Worm (Caenorhabditis elegans) whole organism, L1 larva: ENCODE results near the gene T05B9.2.

Experiments used
- C34B4.2 ChIP-seq: sonication (generic microtip); optimal IDR thresholded peaks from 2 replicates; lab custom pipeline; 2017; ENCODE audit warnings: mild to moderate bottlenecking, missing genetic modification characterization, missing compliant biosample characterization
- aha-1 ChIP-seq: fragments of 150-350 bp; optimal IDR thresholded peaks from 2 replicates; lab custom pipeline; 2014; ENCODE audit warnings: missing biosample characterization, missing genetic modification characterization
- alr-1 ChIP-seq: fragments of 200-800 bp; sonication (Bioruptor generic); optimal IDR thresholded peaks from 2 replicates; lab custom pipeline; 2018; ENCODE audit warnings: borderline replicate concordance, mild to moderate bottlenecking, missing genetic modification characterization, missing compliant biosample characterization
- blmp-1 ChIP-seq: fragments of 150-350 bp; optimal IDR thresholded peaks from 2 replicates; lab custom pipeline; 2014; ENCODE audit warnings: missing biosample characterization, missing genetic modification characterization
- ceh-63 ChIP-seq: fragments of 200-800 bp; sonication (Bioruptor generic); optimal IDR thresholded peaks from 2 replicates; lab custom pipeline; 2018; ENCODE audit warnings: mild to moderate bottlenecking, missing genetic modification characterization, missing compliant biosample characterization
- ceh-8 ChIP-seq: fragments of 200-800 bp; sonication (Bioruptor generic); optimal IDR thresholded peaks from 2 replicates; lab custom pipeline; 2018; ENCODE audit warnings: mild to moderate bottlenecking, missing genetic modification characterization, moderate library complexity, missing compliant biosample characterization
- ceh-88 ChIP-seq: fragments of 200-800 bp; sonication (Bioruptor generic); IDR thresholded peaks from 2 replicates; pipeline ENCODE4 v1.3.6; 2022; ENCODE audit warnings: missing genetic modification characterization, missing compliant biosample characterization
- efl-3 ChIP-seq: fragments of 200-800 bp; sonication (Bioruptor generic); optimal IDR thresholded peaks from 2 replicates; lab custom pipeline; 2018; ENCODE audit warnings: mild to moderate bottlenecking, missing genetic modification characterization, missing compliant biosample characterization
- egl-13 ChIP-seq: sonication (generic microtip); optimal IDR thresholded peaks from 2 replicates; lab custom pipeline; 2016; ENCODE audit warnings: missing genotype, missing genetic modification reagents, missing genetic modification characterization, missing compliant biosample characterization
- egl-27 ChIP-seq, 2 experiments: fragments of 150-350 bp in 1 of 2; sonication (generic microtip); optimal IDR thresholded peaks; 3 replicates each; lab custom pipeline; 2017 to 2018; ENCODE audit warnings: missing biosample characterization in 2 of 2, missing genetic modification characterization in 2 of 2, missing genetic modification reagents in 2 of 2
- elt-3 ChIP-seq, 6 experiments: fragments of 150-350 bp in 1 of 6; sonication (generic microtip); optimal IDR thresholded peaks; 2 replicates each; lab custom pipeline; 2017 to 2018; ENCODE audit warnings: missing biosample characterization in 6 of 6, missing genetic modification characterization in 6 of 6, inconsistent platforms in 1 of 6
- fkh-10 ChIP-seq: sonication (generic microtip); optimal IDR thresholded peaks from 2 replicates; lab custom pipeline; 2017; ENCODE audit warnings: missing biosample characterization, missing genetic modification reagents, missing genetic modification characterization
- fkh-4 ChIP-seq: sonication (generic microtip); optimal IDR thresholded peaks from 2 replicates; lab custom pipeline; 2016; ENCODE audit warnings: missing compliant biosample characterization, missing genetic modification characterization, borderline replicate concordance
- hpl-2 ChIP-seq: fragments of 150-350 bp; optimal IDR thresholded peaks from 2 replicates; lab custom pipeline; 2014; ENCODE audit warnings: missing biosample characterization, missing genetic modification reagents, missing genetic modification characterization
- irx-1 ChIP-seq: sonication (generic microtip); optimal IDR thresholded peaks from 2 replicates; lab custom pipeline; 2016; ENCODE audit warnings: missing genetic modification characterization, missing compliant biosample characterization
- isw-1 ChIP-seq: fragments of 200-800 bp; sonication (Bioruptor generic); IDR thresholded peaks from 2 replicates; pipeline ENCODE4 v1.3.6; 2022; ENCODE audit warnings: missing genetic modification characterization, missing compliant biosample characterization
- jun-1 ChIP-seq: fragments of 150-350 bp; optimal IDR thresholded peaks from 2 replicates; lab custom pipeline; 2014; ENCODE audit warnings: missing biosample characterization, missing genetic modification reagents, missing genetic modification characterization
- lin-13 ChIP-seq: fragments of 150-350 bp; optimal IDR thresholded peaks from 2 replicates; lab custom pipeline; 2014; ENCODE audit warnings: missing biosample characterization, missing genetic modification reagents, missing genetic modification characterization
- lin-14 ChIP-seq: fragments of 200-800 bp; sonication (Bioruptor generic); optimal IDR thresholded peaks from 2 replicates; lab custom pipeline; 2018; ENCODE audit warnings: mild to moderate bottlenecking, missing genetic modification characterization, moderate library complexity, missing compliant biosample characterization
- lin-15B ChIP-seq: fragments of 150-350 bp; sonication (generic microtip); optimal IDR thresholded peaks from 3 replicates; lab custom pipeline; 2014; ENCODE audit warnings: missing biosample characterization, missing genetic modification characterization
- lin-35 ChIP-seq, 2 experiments: fragments of 150-350 bp; optimal IDR thresholded peaks; 2 replicates each; lab custom pipeline; 2014; ENCODE audit warnings: missing biosample characterization in 2 of 2, missing genetic modification characterization in 2 of 2, missing genetic modification reagents in 2 of 2
- lin-39 ChIP-seq: fragments of 150-350 bp; optimal IDR thresholded peaks from 2 replicates; lab custom pipeline; 2014; ENCODE audit warnings: missing biosample characterization, missing genetic modification reagents, missing genetic modification characterization
- lir-3 ChIP-seq: sonication (generic microtip); optimal IDR thresholded peaks from 2 replicates; lab custom pipeline; 2016; ENCODE audit warnings: mild to moderate bottlenecking, missing genetic modification characterization, moderate library complexity, missing compliant biosample characterization; ENCODE audit not compliant: poor library complexity
- lsy-2 ChIP-seq, 2 experiments: fragments of 150-350 bp; optimal IDR thresholded peaks; 2 replicates each; lab custom pipeline; 2014; ENCODE audit warnings: missing biosample characterization in 2 of 2, missing genetic modification characterization in 2 of 2
- mab-9 ChIP-seq: fragments of 200-800 bp; sonication (Bioruptor generic); IDR thresholded peaks from 2 replicates; pipeline ENCODE4 v1.3.6; 2022; ENCODE audit warnings: missing genetic modification reagents, missing genetic modification characterization, missing compliant biosample characterization
- mdl-1 ChIP-seq, 2 experiments: fragments of 150-350 bp; optimal IDR thresholded peaks; 2 replicates each; lab custom pipeline; 2014 to 2017; ENCODE audit warnings: missing biosample characterization in 2 of 2, missing genetic modification characterization in 2 of 2, inconsistent platforms in 1 of 2
- mef-2 ChIP-seq: fragments of 150-350 bp; optimal IDR thresholded peaks from 2 replicates; lab custom pipeline; 2014; ENCODE audit warnings: missing biosample characterization, missing genetic modification characterization
- mep-1 ChIP-seq: fragments of 150-350 bp; optimal IDR thresholded peaks from 2 replicates; lab custom pipeline; 2014; ENCODE audit warnings: missing biosample characterization, missing genetic modification characterization
- nhr-11 ChIP-seq: fragments of 150-350 bp; optimal IDR thresholded peaks from 2 replicates; lab custom pipeline; 2014; ENCODE audit warnings: missing biosample characterization, missing genetic modification characterization
- nhr-12 ChIP-seq: sonication (generic microtip); optimal IDR thresholded peaks from 2 replicates; lab custom pipeline; 2017; ENCODE audit warnings: missing biosample characterization, missing genetic modification characterization
- nhr-47 ChIP-seq: sonication (generic microtip); optimal IDR thresholded peaks from 2 replicates; lab custom pipeline; 2016; ENCODE audit warnings: mild to moderate bottlenecking, missing genetic modification characterization, moderate library complexity, missing compliant biosample characterization
- nhr-71 ChIP-seq: sonication (generic microtip); optimal IDR thresholded peaks from 2 replicates; lab custom pipeline; 2016; ENCODE audit warnings: mild to moderate bottlenecking, missing genetic modification characterization, moderate library complexity, missing compliant biosample characterization
- nhr-76 ChIP-seq: sonication (generic microtip); optimal IDR thresholded peaks from 2 replicates; lab custom pipeline; 2017; ENCODE audit warnings: missing biosample characterization, missing genetic modification characterization
- nhr-84 ChIP-seq: sonication (generic microtip); optimal IDR thresholded peaks from 2 replicates; lab custom pipeline; 2017; ENCODE audit warnings: missing biosample characterization, missing genetic modification characterization
- pag-3 ChIP-seq: sonication (generic microtip); optimal IDR thresholded peaks from 2 replicates; lab custom pipeline; 2017; ENCODE audit warnings: missing genetic modification characterization, mild to moderate bottlenecking, missing compliant biosample characterization, antibody characterized with exemption, borderline replicate concordance; ENCODE audit not compliant: insufficient read depth
- snu-23 ChIP-seq: sonication (generic microtip); optimal IDR thresholded peaks from 2 replicates; lab custom pipeline; 2016; ENCODE audit warnings: missing genetic modification characterization, missing compliant biosample characterization
- sup-37 ChIP-seq: fragments of 200-800 bp; sonication (Bioruptor generic); optimal IDR thresholded peaks from 2 replicates; lab custom pipeline; 2018; ENCODE audit warnings: mild to moderate bottlenecking, missing genetic modification characterization, missing compliant biosample characterization
- tbx-2 ChIP-seq: sonication (generic microtip); optimal IDR thresholded peaks from 2 replicates; lab custom pipeline; 2016; ENCODE audit warnings: missing genetic modification characterization, missing compliant biosample characterization
- tlp-1 ChIP-seq: fragments of 150-350 bp; optimal IDR thresholded peaks from 2 replicates; lab custom pipeline; 2014; ENCODE audit warnings: missing biosample characterization, missing genetic modification characterization
- unc-130 ChIP-seq: fragments of 150-350 bp; optimal IDR thresholded peaks from 2 replicates; lab custom pipeline; 2017; ENCODE audit warnings: missing biosample characterization, missing genetic modification characterization, inconsistent platforms
- unc-30 ChIP-seq: sonication (generic microtip); optimal IDR thresholded peaks from 2 replicates; lab custom pipeline; 2017; ENCODE audit warnings: missing biosample characterization, missing genetic modification characterization
- unc-86 ChIP-seq: sonication (generic microtip); optimal IDR thresholded peaks from 2 replicates; lab custom pipeline; 2016; ENCODE audit warnings: missing genetic modification characterization, missing compliant biosample characterization
- xbp-1 ChIP-seq: sonication (generic microtip); optimal IDR thresholded peaks from 2 replicates; lab custom pipeline; 2016; ENCODE audit warnings: missing genetic modification characterization, missing compliant biosample characterization
- zag-1 ChIP-seq: fragments of 150-350 bp; optimal IDR thresholded peaks from 2 replicates; lab custom pipeline; 2014; ENCODE audit warnings: missing biosample characterization, missing genetic modification characterization
- zip-4 ChIP-seq: fragments of 200-800 bp; sonication (Bioruptor generic); optimal IDR thresholded peaks from 2 replicates; lab custom pipeline; 2018; ENCODE audit warnings: mild to moderate bottlenecking, missing genetic modification characterization, moderate library complexity, missing compliant biosample characterization
- ztf-4 ChIP-seq: fragments of 150-350 bp; optimal IDR thresholded peaks from 2 replicates; lab custom pipeline; 2014; ENCODE audit warnings: missing biosample characterization, missing genetic modification characterization

Gene T05B9.2

ce11 chrII:11224045-11224481, 31.6 kb upstream of the T05B9.2 start (continued):
- TF ChIP-seq lin-35 (GFP tag; optimal IDR thresholded peaks at IDR 0.05; lab: Kevin White, UChicago) = peak; percentile 47 to 73
- no peak for TF ChIP-seq tlp-1
- TF ChIP-seq C34B4.2 (tag; lab: Kevin White, UChicago) = no peak
- peak; percentile 72 for TF ChIP-seq xbp-1
- TF ChIP-seq pag-3 (tag; lab: Kevin White, UChicago) = no peak
- peak; percentile 40 for TF ChIP-seq jun-1 (tag; lab: Kevin White, UChicago)
- no peak for TF ChIP-seq unc-30
- peak; percentile 88 for TF ChIP-seq nhr-71 (tag; lab: Kevin White, UChicago)
- TF ChIP-seq lin-13 (GFP tag; lab: Kevin White, UChicago) = peak; percentile 52
- TF ChIP-seq blmp-1 (tag; lab: Kevin White, UChicago) = no peak
- no peak for TF ChIP-seq alr-1 (tag; lab: Kevin White, UChicago)
- TF ChIP-seq elt-3 (tag; optimal IDR thresholded peaks at IDR 0.05; lab: Kevin White, UChicago) = peak in 4 of 6 experiments; percentile 9 to 82 (median 46)
- TF ChIP-seq snu-23 = peak; percentile 82
- TF ChIP-seq aha-1 (tag; lab: Kevin White, UChicago) = peak; percentile 11
- TF ChIP-seq fkh-4 (tag; lab: Kevin White, UChicago) = no peak
- TF ChIP-seq nhr-84 (tag; lab: Kevin White, UChicago) = no peak
- 0 out of 2 replicates have a peak, but pooled peaks have one; percentile 26 for TF ChIP-seq ceh-88 (GFP tag; lab: Robert Waterston, UW)
- peak; percentile 36 for TF ChIP-seq lin-15B
- TF ChIP-seq zip-4 (GFP tag; lab: Kevin White, UChicago) = peak; percentile 45
- TF ChIP-seq egl-13 (tag; lab: Kevin White, UChicago) = peak; percentile 47
- TF ChIP-seq lin-14 (GFP tag; lab: Kevin White, UChicago) = peak; percentile 81
- TF ChIP-seq mdl-1 (tag; optimal IDR thresholded peaks at IDR 0.05; lab: Kevin White, UChicago) = peak in 1 of 2 experiments; percentile 53
- no peak for TF ChIP-seq sup-37 (GFP tag; lab: Kevin White, UChicago)
- TF ChIP-seq ceh-63 = no peak
- peak; percentile 31; the same call in 1 of the 2 replicates for TF ChIP-seq isw-1
- peak in 1 of 2 experiments; percentile 74 for TF ChIP-seq lsy-2 (tag; optimal IDR thresholded peaks at IDR 0.05; lab: Kevin White, UChicago)
- peak; percentile 49 for TF ChIP-seq lin-39
- peak; percentile 22 for TF ChIP-seq unc-130 (tag; lab: Kevin White, UChicago)
- no peak for TF ChIP-seq lir-3 (tag; lab: Kevin White, UChicago)
- TF ChIP-seq ztf-4 (tag; lab: Kevin White, UChicago) = peak; percentile 16
- no peak for TF ChIP-seq mab-9 (GFP tag; lab: Robert Waterston, UW)
- peak; percentile 50 for TF ChIP-seq unc-86 (tag; lab: Kevin White, UChicago)
- TF ChIP-seq zag-1 (tag; lab: Kevin White, UChicago) = no peak
- no peak for TF ChIP-seq ceh-8
- peak; percentile 91 for TF ChIP-seq nhr-47 (tag; lab: Kevin White, UChicago)
- TF ChIP-seq nhr-12 (tag; lab: Kevin White, UChicago) = no peak
- peak; percentile 27 for TF ChIP-seq mep-1 (tag; lab: Kevin White, UChicago)
- no peak for TF ChIP-seq mef-2
- TF ChIP-seq nhr-76 = no peak
- TF ChIP-seq hpl-2 (GFP tag; lab: Kevin White, UChicago) = peak; percentile 73
- TF ChIP-seq irx-1 (tag; lab: Kevin White, UChicago) = peak; percentile 68
- no peak for TF ChIP-seq efl-3
- peak; percentile 16 for TF ChIP-seq nhr-11 (tag; lab: Kevin White, UChicago)
- TF ChIP-seq egl-27 (tag; optimal IDR thresholded peaks at IDR 0.05; lab: Kevin White, UChicago) = no peak
- TF ChIP-seq tbx-2 (tag; lab: Kevin White, UChicago) = peak; percentile 72
- peak; percentile 53 for TF ChIP-seq fkh-10
